Worm (Caenorhabditis elegans) whole organism, L2 larva: ENCODE measurements around the gene F44A2.7.
A peak's percentile ranks its signal among the peaks of the same experiment; 100 is the strongest.

ENCODE experiments used
- C34F6.9 ChIP-seq: fragments of 150-350 bp; optimal IDR thresholded peaks from 2 replicates; lab custom pipeline; 2014; ENCODE audit warnings: missing biosample characterization, missing genetic modification characterization
- Y55F3AM.14 ChIP-seq: fragments of 200-800 bp; sonication (Bioruptor generic); optimal IDR thresholded peaks from 2 replicates; lab custom pipeline; 2018; ENCODE audit warnings: mild to moderate bottlenecking, missing genetic modification characterization, missing compliant biosample characterization
- alr-1 ChIP-seq: fragments of 150-350 bp; optimal IDR thresholded peaks from 2 replicates; lab custom pipeline; 2014; ENCODE audit warnings: missing biosample characterization, missing genetic modification characterization
- ama-1 ChIP-seq: fragments of 150-350 bp; optimal IDR thresholded peaks from 2 replicates; lab custom pipeline; 2018; ENCODE audit warnings: inconsistent platforms
- blmp-1 ChIP-seq: sonication (generic microtip); optimal IDR thresholded peaks from 2 replicates; lab custom pipeline; 2017; ENCODE audit warnings: missing genetic modification characterization, mild to moderate bottlenecking, missing compliant biosample characterization, antibody characterized with exemption, moderate library complexity; ENCODE audit not compliant: insufficient read depth
- ceh-16 ChIP-seq: fragments of 150-350 bp; optimal IDR thresholded peaks from 2 replicates; lab custom pipeline; 2014; ENCODE audit warnings: missing biosample characterization, missing genetic modification characterization
- ceh-82 ChIP-seq: fragments of 150-350 bp; optimal IDR thresholded peaks from 2 replicates; lab custom pipeline; 2014; ENCODE audit warnings: missing biosample characterization, missing genetic modification characterization
- dmd-4 ChIP-seq: sonication (generic microtip); optimal IDR thresholded peaks from 2 replicates; lab custom pipeline; 2017; ENCODE audit warnings: missing biosample characterization, missing genetic modification characterization
- egl-27 ChIP-seq: sonication (generic microtip); optimal IDR thresholded peaks from 3 replicates; lab custom pipeline; 2017; ENCODE audit warnings: missing biosample characterization, missing genetic modification reagents, missing genetic modification characterization
- elt-1 ChIP-seq: fragments of 150-350 bp; optimal IDR thresholded peaks from 2 replicates; lab custom pipeline; 2014; ENCODE audit warnings: missing biosample characterization, missing genetic modification characterization
- elt-3 ChIP-seq: sonication (generic microtip); optimal IDR thresholded peaks from 2 replicates; lab custom pipeline; 2017; ENCODE audit warnings: missing biosample characterization, missing genetic modification characterization
- fos-1 ChIP-seq: fragments of 150-350 bp; optimal IDR thresholded peaks from 2 replicates; lab custom pipeline; 2014; ENCODE audit warnings: missing biosample characterization, missing genetic modification characterization
- gmeb-1 ChIP-seq: fragments of 150-350 bp; optimal IDR thresholded peaks from 2 replicates; lab custom pipeline; 2014; ENCODE audit warnings: missing biosample characterization, missing genetic modification characterization
- lin-11 ChIP-seq: fragments of 150-350 bp; sonication (generic microtip); optimal IDR thresholded peaks from 2 replicates; lab custom pipeline; 2014; ENCODE audit warnings: missing biosample characterization, missing genetic modification characterization, inconsistent platforms, mixed read lengths
- lsy-2 ChIP-seq, 2 experiments: fragments of 150-350 bp in 1 of 2; sonication (generic microtip) in 1 of 2; optimal IDR thresholded peaks; 2 replicates each; lab custom pipeline; 2014 to 2017; ENCODE audit warnings: missing biosample characterization in 2 of 2, missing genetic modification characterization in 2 of 2
- mab-5 ChIP-seq: fragments of 150-350 bp; optimal IDR thresholded peaks from 2 replicates; lab custom pipeline; 2014; ENCODE audit warnings: missing biosample characterization, missing genetic modification characterization
- mbf-1 ChIP-seq: sonication (generic microtip); optimal IDR thresholded peaks from 2 replicates; lab custom pipeline; 2017; ENCODE audit warnings: missing biosample characterization, missing genetic modification characterization
- nhr-10 ChIP-seq: sonication (generic microtip); optimal IDR thresholded peaks from 2 replicates; lab custom pipeline; 2017; ENCODE audit warnings: missing biosample characterization, missing genetic modification characterization
- nhr-12 ChIP-seq: fragments of 150-350 bp; optimal IDR thresholded peaks from 2 replicates; lab custom pipeline; 2014; ENCODE audit warnings: missing biosample characterization, missing genetic modification characterization
- nhr-129 ChIP-seq: fragments of 150-350 bp; optimal IDR thresholded peaks from 2 replicates; lab custom pipeline; 2014; ENCODE audit warnings: missing biosample characterization, missing genetic modification characterization
- nhr-21 ChIP-seq: fragments of 150-350 bp; optimal IDR thresholded peaks from 2 replicates; lab custom pipeline; 2014; ENCODE audit warnings: missing biosample characterization, missing genetic modification characterization
- nhr-23 ChIP-seq: fragments of 150-350 bp; optimal IDR thresholded peaks from 2 replicates; lab custom pipeline; 2014; ENCODE audit warnings: missing biosample characterization, missing genetic modification reagents, missing genetic modification characterization
- nhr-237 ChIP-seq: fragments of 150-350 bp; optimal IDR thresholded peaks from 2 replicates; lab custom pipeline; 2014; ENCODE audit warnings: missing biosample characterization, missing genetic modification characterization
- nhr-25 ChIP-seq: fragments of 150-350 bp; sonication (generic microtip); optimal IDR thresholded peaks from 3 replicates; lab custom pipeline; 2014; ENCODE audit warnings: missing biosample characterization, missing genetic modification characterization
- nhr-77 ChIP-seq: fragments of 150-350 bp; optimal IDR thresholded peaks from 2 replicates; lab custom pipeline; 2014; ENCODE audit warnings: missing biosample characterization, missing genetic modification characterization
- peb-1 ChIP-seq: fragments of 150-350 bp; optimal IDR thresholded peaks from 2 replicates; lab custom pipeline; 2014; ENCODE audit warnings: missing biosample characterization, missing genetic modification characterization
- sem-4 ChIP-seq: fragments of 150-350 bp; optimal IDR thresholded peaks from 2 replicates; lab custom pipeline; 2014; ENCODE audit warnings: missing biosample characterization, missing genetic modification reagents, missing genetic modification characterization
- skn-1 ChIP-seq: sonication (generic microtip); optimal IDR thresholded peaks from 2 replicates; lab custom pipeline; 2017; ENCODE audit warnings: missing biosample characterization, missing genetic modification characterization
- sma-3 ChIP-seq: sonication (generic microtip); optimal IDR thresholded peaks from 2 replicates; lab custom pipeline; 2016; ENCODE audit warnings: missing genetic modification reagents, missing genetic modification characterization, missing compliant biosample characterization
- sma-9 ChIP-seq, 2 experiments: fragments of 150-350 bp in 1 of 2; sonication (generic microtip) in 1 of 2; optimal IDR thresholded peaks; 2 replicates each; lab custom pipeline; 2014 to 2016; ENCODE audit warnings: missing genetic modification characterization in 2 of 2, mild to moderate bottlenecking in 1 of 2, missing biosample characterization in 1 of 2, missing compliant biosample characterization in 1 of 2, missing genetic modification reagents in 1 of 2, moderate library complexity in 1 of 2
- unc-39 ChIP-seq: fragments of 150-350 bp; optimal IDR thresholded peaks from 2 replicates; lab custom pipeline; 2014; ENCODE audit warnings: missing biosample characterization, missing genetic modification characterization
- unc-55 ChIP-seq: fragments of 150-350 bp; sonication (generic microtip); optimal IDR thresholded peaks from 3 replicates; lab custom pipeline; 2014; ENCODE audit warnings: missing biosample characterization, missing genetic modification reagents, missing genetic modification characterization
- ztf-4 ChIP-seq: fragments of 150-350 bp; optimal IDR thresholded peaks from 2 replicates; lab custom pipeline; 2014; ENCODE audit warnings: missing biosample characterization, missing genetic modification characterization

The F44A2.7 gene

ce11 chrV:9322886-9323285 lies 1.6 kb downstream of the F44A2.7 start, which contains the start of gene tag-153:
Gene tag-153, plus strand, starts transcription at chrV:9323085.
- no peak for TF ChIP-seq Y55F3AM.14 (GFP tag; lab: Kevin White, UChicago)
- TF ChIP-seq nhr-12 (tag; lab: Kevin White, UChicago), result no peak
- TF ChIP-seq unc-39 (tag; lab: Kevin White, UChicago), result no peak
- TF ChIP-seq elt-3 (tag; lab: Kevin White, UChicago), result no peak
- TF ChIP-seq alr-1 (tag; lab: Kevin White, UChicago), result no peak
- TF ChIP-seq lin-11 (tag; lab: Kevin White, UChicago), result no peak
- TF ChIP-seq elt-1 (tag; lab: Kevin White, UChicago), result no peak
- TF ChIP-seq sem-4, result no peak
- TF ChIP-seq nhr-23 (tag; lab: Kevin White, UChicago), result no peak
- TF ChIP-seq blmp-1 (tag; lab: Kevin White, UChicago), result no peak
- no peak for TF ChIP-seq nhr-129
- TF ChIP-seq, all 48 proteins: peak for 0

ce11 chrV:9324167-9324566 lies 2.9 kb downstream of the F44A2.7 start:
- TF ChIP-seq sma-9 (GFP tag; optimal IDR thresholded peaks at IDR 0.05; lab: Kevin White, UChicago) (no peak), sma-9 (tag; optimal IDR thresholded peaks at IDR 0.05; lab: Kevin White, UChicago) (no peak), skn-1 (no peak), fos-1 (tag; lab: Kevin White, UChicago) (no peak), ama-1 (lab: Kevin White, UChicago) (no peak), C34F6.9 (tag; lab: Kevin White, UChicago) (peak; percentile 1), lsy-2 (tag; optimal IDR thresholded peaks at IDR 0.05; lab: Kevin White, UChicago) (no peak), nhr-12 (tag; lab: Kevin White, UChicago) (no peak), ceh-82 (tag; lab: Kevin White, UChicago) (no peak), sma-3 (GFP tag; lab: Kevin White, UChicago) (no peak), unc-39 (tag; lab: Kevin White, UChicago) (no peak), blmp-1 (tag; lab: Kevin White, UChicago) (peak; percentile 76), nhr-25 (peak; percentile 58), egl-27 (tag; lab: Kevin White, UChicago) (no peak), ztf-4 (tag; lab: Kevin White, UChicago) (no peak), elt-1 (tag; lab: Kevin White, UChicago) (no peak), peb-1 (tag; lab: Kevin White, UChicago) (no peak)

ce11 chrV:9326903-9327302 lies 5.6 kb downstream of the F44A2.7 start:
- TF ChIP-seq ama-1 (lab: Kevin White, UChicago) (peak; percentile 45), sma-3 (GFP tag; lab: Kevin White, UChicago) (no peak)

- TF ChIP-seq elt-3 (tag; lab: Kevin White, UChicago), result no peak
- TF ChIP-seq sma-3 (GFP tag; lab: Kevin White, UChicago), result peak; percentile 8
- peak; percentile 54 for TF ChIP-seq nhr-25
- peak; percentile 63 for TF ChIP-seq nhr-21 (tag; lab: Kevin White, UChicago)
- peak; percentile 48 for TF ChIP-seq blmp-1 (tag; lab: Kevin White, UChicago)
- peak; percentile 45 for TF ChIP-seq egl-27 (tag; lab: Kevin White, UChicago)
- peak; percentile 68 for TF ChIP-seq sma-9 (GFP tag; optimal IDR thresholded peaks at IDR 0.05; lab: Kevin White, UChicago)
- no peak for TF ChIP-seq sma-9 (tag; optimal IDR thresholded peaks at IDR 0.05; lab: Kevin White, UChicago)
- peak; percentile 19 for TF ChIP-seq gmeb-1
- peak in 1 of 2 experiments; percentile 27 for TF ChIP-seq lsy-2 (tag; optimal IDR thresholded peaks at IDR 0.05; lab: Kevin White, UChicago)
- TF ChIP-seq ceh-16 (tag; lab: Kevin White, UChicago), result no peak
- TF ChIP-seq fos-1 (tag; lab: Kevin White, UChicago), result peak; percentile 59
Observed at ce11 chrV:9327691-9328090, 6.4 kb downstream of the F44A2.7 start.

- no peak for TF ChIP-seq elt-3 (tag; lab: Kevin White, UChicago)
- TF ChIP-seq unc-55 (GFP tag; lab: Kevin White, UChicago), result no peak
- TF ChIP-seq nhr-21 (tag; lab: Kevin White, UChicago), result no peak
- TF ChIP-seq lin-11 (tag; lab: Kevin White, UChicago), result no peak
- no peak for TF ChIP-seq nhr-77 (tag; lab: Kevin White, UChicago)
- no peak for TF ChIP-seq C34F6.9 (tag; lab: Kevin White, UChicago)
- TF ChIP-seq mab-5 (tag; lab: Kevin White, UChicago), result no peak
- no peak for TF ChIP-seq nhr-237 (tag; lab: Kevin White, UChicago)
- TF ChIP-seq nhr-10, result no peak
- no peak for TF ChIP-seq nhr-129
- no peak for TF ChIP-seq mbf-1
- TF ChIP-seq peb-1 (tag; lab: Kevin White, UChicago), result no peak
- no peak for TF ChIP-seq dmd-4
- TF ChIP-seq ceh-82 (tag; lab: Kevin White, UChicago), result no peak
- no peak for TF ChIP-seq egl-27 (tag; lab: Kevin White, UChicago)
- TF ChIP-seq, all 48 proteins: peak for 0
Observed at ce11 chrV:9328670-9329069, 7.4 kb downstream of the F44A2.7 start, which contains the start of gene K07B1.4. Gene K07B1.4, plus strand, starts transcription at chrV:9328970.
